Fruit fly (Drosophila melanogaster): Measurements from ENCODE around the gene CG32104.

The CG32104 gene

DNA sequence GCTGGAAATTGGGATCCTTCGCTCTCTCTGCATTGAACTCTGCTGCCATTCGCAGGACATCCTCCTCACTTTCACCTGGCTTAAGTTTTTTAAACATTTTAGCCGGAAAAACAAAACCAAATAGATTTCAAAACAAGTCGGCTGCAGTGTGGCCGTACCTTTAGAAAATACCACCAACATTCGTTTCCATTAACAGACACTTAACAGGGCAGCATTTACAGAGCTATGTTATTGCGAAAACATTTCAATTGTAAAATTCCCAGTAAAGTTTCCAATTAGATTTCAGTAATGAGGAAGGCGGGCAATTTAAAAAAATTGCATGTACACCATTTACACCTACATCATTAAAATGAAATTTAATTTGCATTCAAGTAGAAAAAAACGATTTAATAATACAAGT, at the start of gene CG32104:
CG32104 (minus strand) TSS at position 152 of the 400 bp plus-strand sequence.
- TF ChIP-seq sug (tag; optimal IDR thresholded peaks at IDR 0.05) (no peak), ham (GFP tag; IDR thresholded peaks at IDR 0.05) (no peak), CG4360 (GFP tag; IDR thresholded peaks at IDR 0.05) (no peak), CG9797 (GFP tag; optimal IDR thresholded peaks at IDR 0.05) (peak; percentile 54), PHDP (tag; optimal IDR thresholded peaks at IDR 0.05) (no peak), pzg (GFP tag; optimal IDR thresholded peaks at IDR 0.05) (peak; percentile 47), CG10267 (tag; optimal IDR thresholded peaks at IDR 0.05) (peak; percentile 36), Hsf (GFP tag; optimal IDR thresholded peaks at IDR 0.05) (no peak), Fer1 (GFP tag; optimal IDR thresholded peaks at IDR 0.05) (no peak), exex (tag; optimal IDR thresholded peaks at IDR 0.05) (peak; percentile 60), stwl (tag; optimal IDR thresholded peaks at IDR 0.05) (peak; percentile 53), bbx (GFP tag; IDR thresholded peaks at IDR 0.05; ENCODE audit: partially characterized antibody) (0 out of 2 replicates have a peak, but pooled peaks have one; percentile 7), cwo (GFP tag; optimal IDR thresholded peaks at IDR 0.05) (no peak), Pdp1 (GFP tag; optimal IDR thresholded peaks at IDR 0.05) (no peak), CG8478 (optimal IDR thresholded peaks at IDR 0.05) (no peak), CG15479 (GFP tag; optimal IDR thresholded peaks at IDR 0.05) (peak; percentile 64), MESR4 (GFP tag; optimal IDR thresholded peaks at IDR 0.05) (peak; percentile 28), ken (GFP tag; IDR thresholded peaks at IDR 0.05) (no peak), dmrt11E (tag; optimal IDR thresholded peaks at IDR 0.05) (no peak), Stat92E (GFP tag; optimal IDR thresholded peaks at IDR 0.05) (peak in 1 of 3 experiments; percentile 58), trem (tag; optimal IDR thresholded peaks at IDR 0.05) (peak; percentile 2), gfzf (GFP tag; optimal IDR thresholded peaks at IDR 0.05) (peak; percentile 76), Ets97D (GFP tag; optimal IDR thresholded peaks at IDR 0.05) (peak; percentile 21), insv (GFP tag; optimal IDR thresholded peaks at IDR 0.05) (peak; percentile 89 to 97), tio (GFP tag; optimal IDR thresholded peaks at IDR 0.05) (no peak), H2.0 (GFP tag; IDR thresholded peaks at IDR 0.05) (no peak), gcm (GFP tag; optimal IDR thresholded peaks at IDR 0.05) (no peak), MBD-R2 (GFP tag; IDR thresholded peaks at IDR 0.05) (peak; percentile 58; the same call in 1 of the 2 replicates), CG14710 (tag; optimal IDR thresholded peaks at IDR 0.05) (peak; percentile 6), zen2 (GFP tag; IDR thresholded peaks at IDR 0.05; ENCODE audit: partially characterized antibody) (no peak), Sin3A (optimal IDR thresholded peaks at IDR 0.05) (peak; percentile 16), dm (GFP tag; optimal IDR thresholded peaks at IDR 0.05) (no peak), CG11456 (GFP tag; IDR thresholded peaks at IDR 0.05) (no peak), CG2116 (GFP tag; optimal IDR thresholded peaks at IDR 0.05) (peak; percentile 35), CG15514 (GFP tag; optimal IDR thresholded peaks at IDR 0.05) (peak; percentile 63), CG30020 (tag; optimal IDR thresholded peaks at IDR 0.05) (no peak), Adf1 (GFP tag; IDR thresholded peaks at IDR 0.05) (no peak), BEAF-32 (GFP tag; optimal IDR thresholded peaks at IDR 0.05) (peak; percentile 6), YL-1 (GFP tag; optimal IDR thresholded peaks at IDR 0.05) (peak; percentile 47), CG3281 (GFP tag; optimal IDR thresholded peaks at IDR 0.05) (no peak), Dip3 (GFP tag; optimal IDR thresholded peaks at IDR 0.05) (no peak), NfI (GFP tag; optimal IDR thresholded peaks at IDR 0.05) (no peak), so (GFP tag; IDR thresholded peaks at IDR 0.05) (no peak), CG9727 (GFP tag; optimal IDR thresholded peaks at IDR 0.05) (no peak), Ssrp (tag; optimal IDR thresholded peaks at IDR 0.05) (no peak), CG6791 (GFP tag; IDR thresholded peaks at IDR 0.05; ENCODE audit: partially characterized antibody) (0 out of 3 replicates have a peak, but pooled peaks have one; percentile 16), peb (GFP tag; IDR thresholded peaks at IDR 0.05) (no peak), jing (GFP tag; optimal IDR thresholded peaks at IDR 0.05) (no peak), Dp (GFP tag; optimal IDR thresholded peaks at IDR 0.05) (peak; percentile 82), CG13287 (GFP tag; IDR thresholded peaks at IDR 0.05; ENCODE audit: partially characterized antibody) (peak; percentile 21; the same call in 1 of the 2 replicates)
